Worm (Caenorhabditis elegans) whole organism, L1 larva: ENCODE measurements around the gene cee-1.

Experiments used
- blmp-1 ChIP-seq: fragments of 150-350 bp; optimal IDR thresholded peaks from 2 replicates; lab custom pipeline; 2014; ENCODE audit warnings: missing biosample characterization, missing genetic modification characterization
- dpl-1 ChIP-seq, 3 experiments: fragments of 150-350 bp in 2 of 3; sonication (generic microtip) in 1 of 3; optimal IDR thresholded peaks; 2 replicates each; lab custom pipeline; 2014 to 2017; ENCODE audit warnings: missing biosample characterization in 3 of 3, missing genetic modification characterization in 3 of 3, missing genetic modification reagents in 3 of 3
- fkh-10 ChIP-seq: sonication (generic microtip); optimal IDR thresholded peaks from 2 replicates; lab custom pipeline; 2017; ENCODE audit warnings: missing biosample characterization, missing genetic modification reagents, missing genetic modification characterization
- lin-13 ChIP-seq: fragments of 150-350 bp; optimal IDR thresholded peaks from 2 replicates; lab custom pipeline; 2014; ENCODE audit warnings: missing biosample characterization, missing genetic modification reagents, missing genetic modification characterization
- lin-15B ChIP-seq: fragments of 150-350 bp; sonication (generic microtip); optimal IDR thresholded peaks from 3 replicates; lab custom pipeline; 2014; ENCODE audit warnings: missing biosample characterization, missing genetic modification characterization
- mdl-1 ChIP-seq, 2 experiments: fragments of 150-350 bp; optimal IDR thresholded peaks; 2 replicates each; lab custom pipeline; 2014 to 2017; ENCODE audit warnings: missing biosample characterization in 2 of 2, missing genetic modification characterization in 2 of 2, inconsistent platforms in 1 of 2
- mep-1 ChIP-seq: fragments of 150-350 bp; optimal IDR thresholded peaks from 2 replicates; lab custom pipeline; 2014; ENCODE audit warnings: missing biosample characterization, missing genetic modification characterization
- nhr-20 ChIP-seq: sonication (generic microtip); optimal IDR thresholded peaks from 2 replicates; lab custom pipeline; 2016; ENCODE audit warnings: mild to moderate bottlenecking, missing genetic modification characterization, missing compliant biosample characterization
- nhr-237 ChIP-seq: fragments of 150-350 bp; optimal IDR thresholded peaks from 2 replicates; lab custom pipeline; 2014; ENCODE audit warnings: missing biosample characterization, missing genetic modification characterization
- nhr-77 ChIP-seq: fragments of 150-350 bp; optimal IDR thresholded peaks from 2 replicates; lab custom pipeline; 2014; ENCODE audit warnings: missing biosample characterization, missing genetic modification characterization
- pag-3 ChIP-seq: sonication (generic microtip); optimal IDR thresholded peaks from 2 replicates; lab custom pipeline; 2017; ENCODE audit warnings: missing genetic modification characterization, mild to moderate bottlenecking, missing compliant biosample characterization, antibody characterized with exemption, borderline replicate concordance; ENCODE audit not compliant: insufficient read depth
- pqm-1 ChIP-seq: sonication (generic microtip); optimal IDR thresholded peaks from 3 replicates; lab custom pipeline; 2017; ENCODE audit warnings: missing biosample characterization, missing genetic modification characterization

ce11 chrIII:4937022-4937421 is 24.5 kb downstream of the cee-1 start, which contains the start of gene fsn-1:
- TF ChIP-seq nhr-237 (tag; lab: Kevin White, UChicago): no peak
- no peak for TF ChIP-seq mep-1 (tag; lab: Kevin White, UChicago)
- TF ChIP-seq fkh-10 (GFP tag; lab: Kevin White, UChicago): no peak
- TF ChIP-seq lin-13 (GFP tag; lab: Kevin White, UChicago): no peak
- no peak for TF ChIP-seq nhr-20 (tag; lab: Kevin White, UChicago)
- no peak for TF ChIP-seq nhr-77 (tag; lab: Kevin White, UChicago)
- no peak for TF ChIP-seq blmp-1 (tag; lab: Kevin White, UChicago)
- no peak for TF ChIP-seq mdl-1 (tag; optimal IDR thresholded peaks at IDR 0.05; lab: Kevin White, UChicago)
- no peak for TF ChIP-seq lin-15B (tag; lab: Kevin White, UChicago)
- TF ChIP-seq dpl-1 (GFP tag; optimal IDR thresholded peaks at IDR 0.05; lab: Kevin White, UChicago): no peak
- no peak for TF ChIP-seq pag-3 (tag; lab: Kevin White, UChicago)
- no peak for TF ChIP-seq pqm-1 (tag; lab: Kevin White, UChicago)
